Worm (Caenorhabditis elegans) whole organism, mixed stage, embryonic: Measurements from ENCODE around the gene F52C6.2.
A peak's percentile ranks its signal among the peaks of the same experiment; 100 is the strongest.
"Not testable (repeated sequence)": the region's sequence is repeated elsewhere in the genome, so short reads cannot be mapped to it uniquely, and the experiment has no call there.

ENCODE experiments used
- blmp-1 ChIP-seq: fragments of 150-350 bp; optimal IDR thresholded peaks from 2 replicates; lab custom pipeline; 2014; ENCODE audit warnings: missing biosample characterization, missing genetic modification characterization
- ceh-43 ChIP-seq: fragments of 200-800 bp; sonication (Bioruptor generic); optimal IDR thresholded peaks from 2 replicates; lab custom pipeline; 2018; ENCODE audit warnings: mild to moderate bottlenecking, missing genetic modification characterization, moderate library complexity, missing compliant biosample characterization
- ceh-83 ChIP-seq: fragments of 200-800 bp; sonication (Bioruptor generic); optimal IDR thresholded peaks from 2 replicates; lab custom pipeline; 2018; ENCODE audit warnings: mild to moderate bottlenecking, missing genetic modification characterization, missing compliant biosample characterization
- ces-1 ChIP-seq: fragments of 150-350 bp; optimal IDR thresholded peaks from 2 replicates; lab custom pipeline; 2014; ENCODE audit warnings: missing biosample characterization, missing genetic modification reagents, missing genetic modification characterization
- cnd-1 ChIP-seq: fragments of 200-800 bp; sonication (Bioruptor generic); optimal IDR thresholded peaks from 2 replicates; lab custom pipeline; 2018; ENCODE audit warnings: mild to moderate bottlenecking, missing genetic modification characterization, missing compliant biosample characterization
- elt-3 ChIP-seq: fragments of 150-350 bp; optimal IDR thresholded peaks from 2 replicates; lab custom pipeline; 2014; ENCODE audit warnings: missing biosample characterization, missing genetic modification characterization
- flh-1 ChIP-seq: fragments of 200-800 bp; sonication (Bioruptor generic); optimal IDR thresholded peaks from 2 replicates; lab custom pipeline; 2018; ENCODE audit warnings: mild to moderate bottlenecking, missing genetic modification characterization, moderate library complexity, missing compliant biosample characterization
- snpc-4 ChIP-seq: fragments of 150-350 bp; optimal IDR thresholded peaks from 2 replicates; lab custom pipeline; 2014; ENCODE audit warnings: missing biosample characterization, missing genetic modification characterization
- tbx-8 ChIP-seq: fragments of 200-800 bp; sonication (Bioruptor generic); optimal IDR thresholded peaks from 2 replicates; lab custom pipeline; 2018; ENCODE audit warnings: mild to moderate bottlenecking, missing genetic modification characterization, moderate library complexity, missing compliant biosample characterization

Gene F52C6.2

ce11 chrII:1946427-1946826, 20.2 kb downstream of the F52C6.2 start, which contains the start of gene math-48:
Gene math-48 (minus strand): TSS chrII:1946527.
- no peak for TF ChIP-seq ces-1
- no peak for TF ChIP-seq flh-1
- no peak for TF ChIP-seq tbx-8 (GFP tag; lab: Kevin White, UChicago)

- TF ChIP-seq flh-1; blmp-1 (tag; lab: Kevin White, UChicago); snpc-4: not testable (repeated sequence)
Observed at ce11 chrII:1948393-1948792, 22.1 kb downstream of the F52C6.2 start, which contains the start of gene ZK250.2. Gene ZK250.2 (plus strand): TSS chrII:1948693.

ce11 chrII:1949119-1949518, 22.9 kb downstream of the F52C6.2 start:
- TF ChIP-seq elt-3 (tag; lab: Kevin White, UChicago): peak; percentile 70
- TF ChIP-seq ceh-83: no peak

- not testable (repeated sequence) for TF ChIP-seq ceh-43; flh-1; cnd-1 (tag; lab: Kevin White, UChicago)
- TF ChIP-seq, all 35 proteins: peak for 0; not testable (repeated sequence) for 35
Observed at ce11 chrII:1955568-1955967, 29.3 kb downstream of the F52C6.2 start, which contains the start of gene math-49. Gene math-49 (minus strand): TSS chrII:1955668.
